Fruit fly (Drosophila melanogaster): ENCODE measurements around the gene CG6028.

DNA sequence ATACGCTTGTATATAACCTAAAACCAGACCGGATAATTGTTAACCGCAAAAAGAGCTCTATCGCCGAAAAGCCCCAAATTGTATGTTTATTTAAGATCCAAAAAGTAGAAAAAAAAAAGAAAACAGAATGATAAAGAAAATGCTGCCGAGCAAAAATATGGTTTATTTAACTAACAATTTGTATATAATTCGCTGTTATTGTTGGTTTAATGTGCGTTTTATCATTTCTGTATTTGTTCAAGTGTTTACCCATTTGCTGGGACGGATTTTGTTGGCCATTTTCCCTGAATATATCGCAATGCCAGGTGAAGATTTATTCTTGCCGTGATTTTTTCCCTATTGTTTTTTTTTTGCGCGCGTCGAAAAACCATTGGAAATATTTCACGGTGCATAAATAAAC is 31.8 kb upstream of the CG6028 start:
- no peak for TF ChIP-seq CTCF (optimal IDR thresholded peaks at IDR 0.05)
- TF ChIP-seq CG8478 (optimal IDR thresholded peaks at IDR 0.05), result no peak
